Fruit fly (Drosophila melanogaster) whole organism, embryonic: ENCODE measurements around the gene CG32767.

Experiments used
- Xbp1 ChIP-seq: fragments of 200-800 bp; sonication (Bioruptor generic); optimal IDR thresholded peaks from 3 replicates; lab custom pipeline; 2016; ENCODE audit warnings: missing biosample characterization, mild to moderate bottlenecking, missing genetic modification characterization
- emc ChIP-seq: fragments of 200-800 bp; sonication (Bioruptor generic); optimal IDR thresholded peaks from 2 replicates; lab custom pipeline; 2016; ENCODE audit warnings: missing biosample characterization, missing genetic modification characterization

DNA sequence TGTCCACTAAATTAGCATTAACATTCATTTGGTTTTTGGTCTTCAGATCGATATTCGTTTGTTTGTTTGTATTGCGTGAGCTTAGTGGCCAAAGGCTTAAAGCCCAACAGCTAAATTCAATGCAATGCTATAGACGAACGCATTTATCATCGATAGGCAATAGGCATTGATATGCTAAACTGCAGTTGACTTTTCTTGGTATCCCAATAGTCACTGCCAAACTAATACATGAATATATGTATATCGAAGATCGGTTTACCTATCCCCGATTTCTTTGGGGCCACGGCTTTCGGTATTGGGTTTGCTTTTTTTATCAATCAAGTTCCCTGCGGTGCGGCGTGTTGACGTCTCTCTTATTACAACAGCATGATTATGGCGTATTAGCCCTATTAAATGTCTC, 44.5 kb downstream of the CG32767 start:
- TF ChIP-seq Xbp1 (GFP tag; lab: Kevin White, UChicago) (no peak), emc (GFP tag; lab: Kevin White, UChicago) (no peak)
